Worm (Caenorhabditis elegans): ENCODE data around the gene unc-16.

Gene unc-16

DNA sequence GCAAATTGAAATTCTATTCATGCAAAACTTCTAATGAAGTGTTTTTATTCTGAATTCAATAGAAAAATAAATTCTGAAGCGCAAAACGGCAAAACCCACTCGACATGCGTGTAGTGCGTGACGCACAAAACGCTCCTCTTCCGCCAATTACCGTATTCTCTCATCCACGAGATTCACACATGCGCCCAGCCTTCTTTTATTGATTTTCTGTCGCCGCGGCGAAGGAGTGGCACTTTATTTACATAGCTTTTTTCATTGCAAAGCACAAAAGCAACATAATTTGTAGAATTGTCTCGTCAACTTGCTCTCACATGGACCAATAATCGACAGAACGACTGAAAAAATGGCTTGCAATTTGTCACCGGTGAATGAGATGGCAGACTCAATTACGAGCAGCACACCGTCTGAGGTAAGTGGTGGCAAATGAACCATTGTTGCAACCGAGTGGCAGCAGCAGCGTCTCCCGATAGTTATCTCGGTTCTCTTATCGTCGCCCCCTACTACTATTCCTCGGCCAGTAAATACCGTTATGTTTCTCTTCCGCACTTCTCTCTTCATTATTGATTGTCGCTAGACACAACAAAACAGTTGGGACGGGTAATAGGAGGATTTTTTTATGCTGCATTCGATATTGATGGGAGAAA, at the start of gene unc-16:
Gene unc-16, plus strand, starts transcription at position 243 of the 644 bp plus-strand sequence.
- TF ChIP-seq him-1 (tag; optimal IDR thresholded peaks at IDR 0.05) = peak; percentile 55
- TF ChIP-seq dao-5 (tag; optimal IDR thresholded peaks at IDR 0.05) = no peak
- TF ChIP-seq W03F9.2 (tag; optimal IDR thresholded peaks at IDR 0.05) = peak; percentile 84

- TF ChIP-seq him-1 (tag; optimal IDR thresholded peaks at IDR 0.05) = no peak
- no peak for TF ChIP-seq W03F9.2 (tag; optimal IDR thresholded peaks at IDR 0.05)
- no peak for TF ChIP-seq dao-5 (tag; optimal IDR thresholded peaks at IDR 0.05)
Measured at ce11 chrIII:9497412-9497811, 48.6 kb upstream of the unc-16 start.

DNA sequence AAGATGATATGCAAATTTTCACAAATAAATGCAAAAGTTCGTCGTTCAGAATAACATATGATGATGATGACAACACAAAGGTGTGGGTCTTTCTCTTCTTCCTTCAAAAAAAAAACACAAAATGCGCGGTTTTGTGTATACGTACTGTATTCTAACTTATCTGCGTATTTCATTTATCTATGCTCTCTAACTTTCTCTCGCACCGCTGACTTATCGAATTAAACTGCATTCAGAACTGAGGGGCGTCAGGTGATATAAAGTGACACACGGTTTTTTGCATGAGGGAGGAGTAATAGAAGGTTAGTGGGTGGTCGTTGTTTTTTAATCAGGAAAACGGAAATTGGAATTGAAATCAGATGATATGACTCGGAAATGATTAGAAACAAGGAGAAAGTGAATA, 45.8 kb upstream of the unc-16 start, which contains the start of gene sod-4:
Gene sod-4, minus strand, starts transcription at position 109 of the 400 bp plus-strand sequence.
- TF ChIP-seq him-1 (tag; optimal IDR thresholded peaks at IDR 0.05) (no peak), W03F9.2 (tag; optimal IDR thresholded peaks at IDR 0.05) (no peak), dao-5 (tag; optimal IDR thresholded peaks at IDR 0.05) (no peak)

DNA sequence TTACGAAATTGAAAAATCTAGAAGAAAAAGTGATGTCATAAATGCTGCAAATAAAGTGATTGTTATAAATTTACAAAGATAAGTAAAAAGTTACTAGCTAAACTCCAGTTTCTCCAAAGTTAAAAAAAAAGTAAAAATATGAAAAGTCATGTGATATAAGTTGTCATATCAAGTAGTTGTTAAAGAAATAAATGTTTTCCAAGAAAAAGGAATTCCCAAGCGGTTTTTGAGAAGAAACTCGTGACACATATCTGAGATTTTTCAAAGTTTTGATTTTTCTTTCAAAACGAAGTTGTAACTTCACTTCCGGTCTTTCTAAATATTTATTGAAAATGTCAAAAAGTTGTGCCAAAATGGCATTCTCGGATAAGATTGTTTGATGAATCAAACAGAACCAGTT, 45.0 kb upstream of the unc-16 start:
- no peak for TF ChIP-seq dao-5 (tag; optimal IDR thresholded peaks at IDR 0.05)
- no peak for TF ChIP-seq him-1 (tag; optimal IDR thresholded peaks at IDR 0.05)
- no peak for TF ChIP-seq W03F9.2 (tag; optimal IDR thresholded peaks at IDR 0.05)

ce11 chrIII:9502155-9502714, 43.8 kb upstream of the unc-16 start:
- TF ChIP-seq dao-5 (tag; optimal IDR thresholded peaks at IDR 0.05) (no peak), him-1 (tag; optimal IDR thresholded peaks at IDR 0.05) (no peak), W03F9.2 (tag; optimal IDR thresholded peaks at IDR 0.05) (no peak)

ce11 chrIII:9504347-9504746, 41.7 kb upstream of the unc-16 start:
- TF ChIP-seq dao-5 (tag; optimal IDR thresholded peaks at IDR 0.05) = no peak
- no peak for TF ChIP-seq W03F9.2 (tag; optimal IDR thresholded peaks at IDR 0.05)
- no peak for TF ChIP-seq him-1 (tag; optimal IDR thresholded peaks at IDR 0.05)

DNA sequence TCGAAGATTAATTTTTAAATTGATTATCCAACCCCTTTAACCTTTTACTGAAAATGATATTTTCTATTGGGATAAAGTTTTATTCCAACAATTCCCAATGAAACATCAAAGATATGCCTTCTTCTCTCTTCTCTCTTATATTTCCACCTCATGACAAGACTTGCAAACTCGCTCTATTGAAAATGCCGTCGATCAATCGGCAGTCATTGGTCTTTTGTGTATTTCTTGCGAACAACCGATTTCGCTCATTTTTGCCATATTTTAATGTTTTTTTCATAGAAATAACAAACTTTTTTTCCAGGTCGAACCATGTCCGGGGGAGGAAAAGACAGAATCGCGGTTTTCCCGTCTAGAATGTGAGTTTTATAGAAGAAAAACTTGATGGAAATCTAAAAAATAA, 38.3 kb upstream of the unc-16 start, which contains the start of gene vha-14:
Gene vha-14, plus strand, starts transcription at position 302 of the 400 bp plus-strand sequence.
- TF ChIP-seq him-1 (tag; optimal IDR thresholded peaks at IDR 0.05) = no peak
- no peak for TF ChIP-seq dao-5 (tag; optimal IDR thresholded peaks at IDR 0.05)
- peak; percentile 29 for TF ChIP-seq W03F9.2 (tag; optimal IDR thresholded peaks at IDR 0.05)

ce11 chrIII:9509764-9510370, 36.2 kb upstream of the unc-16 start:
- TF ChIP-seq dao-5 (tag; optimal IDR thresholded peaks at IDR 0.05) = peak; percentile 46
- TF ChIP-seq W03F9.2 (tag; optimal IDR thresholded peaks at IDR 0.05) = no peak

DNA sequence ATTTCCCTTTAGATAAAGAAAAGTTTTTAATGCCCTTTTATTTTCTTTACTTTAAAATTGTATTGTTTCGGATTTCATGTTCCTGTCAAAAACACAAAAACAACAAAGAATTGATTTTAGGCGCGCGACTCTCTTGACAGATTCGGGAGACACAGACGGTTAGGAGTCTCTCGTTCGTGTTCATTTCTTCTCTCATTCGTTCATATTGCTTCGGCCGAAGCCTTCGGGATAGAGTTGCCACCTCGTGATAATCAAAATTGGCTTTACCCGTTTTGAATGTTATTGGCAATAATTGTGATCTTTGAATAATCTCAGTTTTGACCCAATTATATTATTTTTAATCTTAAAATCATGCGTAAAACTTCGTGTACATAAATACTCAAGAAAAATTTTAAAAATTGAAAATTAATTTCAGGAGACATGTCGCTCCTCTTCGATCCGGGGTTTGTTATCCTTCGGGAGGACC, 35.0 kb upstream of the unc-16 start, which contains the start of gene F55H2.5:
Gene F55H2.5, plus strand, starts transcription at position 416 of the 466 bp plus-strand sequence.
- TF ChIP-seq dao-5 (tag; optimal IDR thresholded peaks at IDR 0.05) = no peak
- no peak for TF ChIP-seq him-1 (tag; optimal IDR thresholded peaks at IDR 0.05)
- TF ChIP-seq W03F9.2 (tag; optimal IDR thresholded peaks at IDR 0.05) = no peak

DNA sequence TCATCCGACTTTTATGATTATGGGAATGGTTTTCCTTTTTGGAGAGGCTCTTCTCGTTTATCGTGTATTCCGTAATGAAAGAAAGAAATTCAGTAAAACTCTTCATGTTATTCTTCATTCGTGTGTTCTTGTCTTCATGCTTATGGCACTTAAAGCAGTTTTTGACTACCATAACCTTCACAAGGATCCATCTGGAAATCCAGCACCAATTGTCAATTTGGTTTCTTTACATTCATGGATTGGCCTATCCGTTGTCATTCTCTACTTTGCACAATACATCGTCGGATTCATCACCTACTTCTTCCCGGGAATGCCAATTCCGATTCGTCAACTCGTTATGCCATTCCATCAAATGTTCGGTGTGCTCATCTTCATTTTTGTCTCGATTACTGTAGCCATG, 34.4 kb upstream of the unc-16 start:
- no peak for TF ChIP-seq W03F9.2 (tag; optimal IDR thresholded peaks at IDR 0.05)
- no peak for TF ChIP-seq him-1 (tag; optimal IDR thresholded peaks at IDR 0.05)
- TF ChIP-seq dao-5 (tag; optimal IDR thresholded peaks at IDR 0.05) = no peak

- TF ChIP-seq W03F9.2 (tag; optimal IDR thresholded peaks at IDR 0.05) (no peak), him-1 (tag; optimal IDR thresholded peaks at IDR 0.05) (no peak), dao-5 (tag; optimal IDR thresholded peaks at IDR 0.05) (no peak)
Measured at ce11 chrIII:9513006-9513405, 33.1 kb upstream of the unc-16 start.

DNA sequence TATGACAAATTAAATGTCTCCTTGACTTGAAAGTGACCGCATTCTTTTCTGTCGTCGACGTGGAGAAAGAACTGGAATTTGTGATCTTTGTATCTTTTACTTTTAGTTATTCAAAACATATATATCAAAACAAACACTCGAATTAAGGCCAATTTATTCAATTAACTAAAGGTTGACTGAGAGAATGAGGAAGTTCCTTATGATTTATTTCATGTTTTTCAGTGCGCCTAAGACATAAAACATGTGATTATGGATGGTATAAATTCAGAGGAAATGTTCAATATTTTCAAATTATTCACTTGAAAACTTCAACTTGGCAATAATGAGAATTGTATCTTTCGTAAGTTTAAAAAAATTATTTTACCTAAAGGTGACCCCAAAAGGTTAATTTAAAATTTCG, 32.5 kb upstream of the unc-16 start, which contains the start of gene F55H2.8:
Gene F55H2.8, plus strand, starts transcription at position 301 of the 400 bp plus-strand sequence.
- TF ChIP-seq him-1 (tag; optimal IDR thresholded peaks at IDR 0.05) (no peak), W03F9.2 (tag; optimal IDR thresholded peaks at IDR 0.05) (no peak), dao-5 (tag; optimal IDR thresholded peaks at IDR 0.05) (no peak)

DNA sequence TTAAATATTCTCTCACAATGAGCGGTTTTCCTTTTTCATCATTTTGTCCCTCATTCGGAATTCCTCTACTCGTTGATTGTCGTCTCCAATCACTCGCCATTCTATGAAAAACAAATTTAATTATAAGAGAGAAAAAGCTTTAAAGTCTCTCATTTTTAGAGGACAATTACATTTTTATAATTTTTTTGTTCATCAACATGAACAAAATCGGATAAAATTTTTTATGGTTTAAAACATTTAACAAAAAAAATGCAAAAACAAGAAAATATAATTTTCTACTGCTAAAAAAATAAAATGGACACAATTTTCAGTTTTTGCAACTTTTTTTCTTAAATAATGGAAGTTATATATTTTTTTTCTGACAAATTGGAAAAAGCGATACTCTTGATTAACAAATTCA, 29.9 kb upstream of the unc-16 start, which contains the start of gene F55H2.7:
Gene F55H2.7, minus strand, starts transcription at position 101 of the 400 bp plus-strand sequence.
- TF ChIP-seq dao-5 (tag; optimal IDR thresholded peaks at IDR 0.05) = no peak

Measured in whole organism, L4/young adult.